Worm (Caenorhabditis elegans): ENCODE data around the gene vars-1.
A peak's percentile ranks its signal among the peaks of the same experiment; 100 is the strongest.

Gene vars-1

ce11 chrV:8016928-8017327 is 14.3 kb upstream of the vars-1 start, which contains the start of gene sptl-2:
Gene sptl-2, plus strand, starts transcription at chrV:8017207.
- TF ChIP-seq nhr-77 (tag; optimal IDR thresholded peaks at IDR 0.05) (no peak), sma-9 (GFP tag; optimal IDR thresholded peaks at IDR 0.05) (peak; percentile 16), sma-9 (tag; optimal IDR thresholded peaks at IDR 0.05) (no peak), aly-2 (tag; optimal IDR thresholded peaks at IDR 0.05) (no peak), fos-1 (tag; optimal IDR thresholded peaks at IDR 0.05) (peak; percentile 79), nhr-21 (tag; optimal IDR thresholded peaks at IDR 0.05) (no peak)

ce11 chrV:8017924-8018323 is 13.3 kb upstream of the vars-1 start:
- no peak for TF ChIP-seq unc-39 (tag; optimal IDR thresholded peaks at IDR 0.05)
- TF ChIP-seq snpc-4 (tag; optimal IDR thresholded peaks at IDR 0.05) = no peak
- TF ChIP-seq peb-1 (tag; optimal IDR thresholded peaks at IDR 0.05) = no peak
- TF ChIP-seq aly-2 (tag; optimal IDR thresholded peaks at IDR 0.05) = no peak
- TF ChIP-seq fos-1 (tag; optimal IDR thresholded peaks at IDR 0.05) = peak; percentile 97
- TF ChIP-seq sma-9 (GFP tag; optimal IDR thresholded peaks at IDR 0.05) = peak; percentile 49
- no peak for TF ChIP-seq sma-9 (tag; optimal IDR thresholded peaks at IDR 0.05)
- peak; percentile 11 for TF ChIP-seq gmeb-1 (tag; optimal IDR thresholded peaks at IDR 0.05)

ce11 chrV:8018919-8019318 is 12.3 kb upstream of the vars-1 start:
- TF ChIP-seq unc-62 (GFP tag; optimal IDR thresholded peaks at IDR 0.05) (no peak), lin-39 (tag; optimal IDR thresholded peaks at IDR 0.05) (no peak), fos-1 (tag; optimal IDR thresholded peaks at IDR 0.05) (peak; percentile 62), aly-2 (tag; optimal IDR thresholded peaks at IDR 0.05) (no peak)

- TF ChIP-seq nhr-129 (tag; optimal IDR thresholded peaks at IDR 0.05) (no peak), nhr-12 (tag; optimal IDR thresholded peaks at IDR 0.05) (no peak), aly-2 (tag; optimal IDR thresholded peaks at IDR 0.05) (no peak), ztf-1 (GFP tag; conservative IDR thresholded peaks at IDR 0.05) (no peak), lsy-2 (tag; optimal IDR thresholded peaks at IDR 0.05) (no peak), F13H6.1 (tag; optimal IDR thresholded peaks at IDR 0.05) (no peak), sma-9 (GFP tag; optimal IDR thresholded peaks at IDR 0.05) (peak; percentile 5), sma-9 (tag; optimal IDR thresholded peaks at IDR 0.05) (no peak), ztf-11 (tag; optimal IDR thresholded peaks at IDR 0.05) (no peak), Y55F3AM.14 (GFP tag; optimal IDR thresholded peaks at IDR 0.05) (no peak), unc-55 (GFP tag; optimal IDR thresholded peaks at IDR 0.05) (no peak), fos-1 (tag; optimal IDR thresholded peaks at IDR 0.05) (peak; percentile 50), nhr-10 (tag; optimal IDR thresholded peaks at IDR 0.05) (no peak)
Measured at ce11 chrV:8019783-8020182, 11.4 kb upstream of the vars-1 start.

- TF ChIP-seq egl-27 (tag; optimal IDR thresholded peaks at IDR 0.05) (no peak), Y55F3AM.14 (GFP tag; optimal IDR thresholded peaks at IDR 0.05) (no peak), sma-9 (GFP tag; optimal IDR thresholded peaks at IDR 0.05) (no peak), sma-9 (tag; optimal IDR thresholded peaks at IDR 0.05) (no peak)
Measured at ce11 chrV:8022040-8022439, 9.2 kb upstream of the vars-1 start, which contains the start of gene ech-3. Gene ech-3, plus strand, starts transcription at chrV:8022217.

- peak; percentile 62 for TF ChIP-seq R02D3.7 (tag; optimal IDR thresholded peaks at IDR 0.05)
- peak in 1 of 2 experiments; percentile 88 for TF ChIP-seq lsy-2 (tag; optimal IDR thresholded peaks at IDR 0.05)
- TF ChIP-seq peb-1 (tag; optimal IDR thresholded peaks at IDR 0.05) = no peak
- TF ChIP-seq Y55F3AM.14 (GFP tag; optimal IDR thresholded peaks at IDR 0.05) = no peak
- no peak for TF ChIP-seq nhr-21 (tag; optimal IDR thresholded peaks at IDR 0.05)
- TF ChIP-seq fos-1 (tag; optimal IDR thresholded peaks at IDR 0.05) = peak; percentile 0
Measured at ce11 chrV:8024752-8025151, 6.5 kb upstream of the vars-1 start, which contains the start of gene F43H9.3. Gene F43H9.3, minus strand, starts transcription at chrV:8024940.

- TF ChIP-seq lin-39 (tag; optimal IDR thresholded peaks at IDR 0.05) = no peak
- no peak for TF ChIP-seq unc-39 (tag; optimal IDR thresholded peaks at IDR 0.05)
- TF ChIP-seq C34F6.9 (tag; optimal IDR thresholded peaks at IDR 0.05) = no peak
- TF ChIP-seq snpc-4 (tag; optimal IDR thresholded peaks at IDR 0.05) = no peak
- no peak for TF ChIP-seq dmd-4 (tag; optimal IDR thresholded peaks at IDR 0.05)
- peak; percentile 13 for TF ChIP-seq nhr-6 (tag; optimal IDR thresholded peaks at IDR 0.05)
- TF ChIP-seq ztf-4 (tag; optimal IDR thresholded peaks at IDR 0.05) = no peak
- no peak for TF ChIP-seq nhr-237 (tag; optimal IDR thresholded peaks at IDR 0.05)
- TF ChIP-seq aly-2 (tag; optimal IDR thresholded peaks at IDR 0.05) = no peak
- TF ChIP-seq lsy-2 (tag; optimal IDR thresholded peaks at IDR 0.05) = no peak
- TF ChIP-seq Y55F3AM.14 (GFP tag; optimal IDR thresholded peaks at IDR 0.05) = no peak
- TF ChIP-seq ztf-11 (tag; optimal IDR thresholded peaks at IDR 0.05) = no peak
- no peak for TF ChIP-seq nhr-77 (tag; optimal IDR thresholded peaks at IDR 0.05)
- TF ChIP-seq fos-1 (tag; optimal IDR thresholded peaks at IDR 0.05) = no peak
- peak; percentile 77 for TF ChIP-seq sma-9 (GFP tag; optimal IDR thresholded peaks at IDR 0.05)
- no peak for TF ChIP-seq sma-9 (tag; optimal IDR thresholded peaks at IDR 0.05)
- TF ChIP-seq nhr-129 (tag; optimal IDR thresholded peaks at IDR 0.05) = peak; percentile 95
- TF ChIP-seq peb-1 (tag; optimal IDR thresholded peaks at IDR 0.05) = no peak
- TF ChIP-seq ZK546.5 (tag; optimal IDR thresholded peaks at IDR 0.05) = no peak
- no peak for TF ChIP-seq elt-1 (tag; optimal IDR thresholded peaks at IDR 0.05)
- TF ChIP-seq egl-27 (tag; optimal IDR thresholded peaks at IDR 0.05) = no peak
- peak; percentile 20 for TF ChIP-seq blmp-1 (tag; optimal IDR thresholded peaks at IDR 0.05; ENCODE audit: insufficient read depth)
- peak; percentile 42 for TF ChIP-seq nhr-21 (tag; optimal IDR thresholded peaks at IDR 0.05)
- no peak for TF ChIP-seq mab-5 (tag; optimal IDR thresholded peaks at IDR 0.05)
- TF ChIP-seq ceh-82 (tag; optimal IDR thresholded peaks at IDR 0.05) = no peak
- no peak for TF ChIP-seq sem-4 (tag; optimal IDR thresholded peaks at IDR 0.05)
- no peak for TF ChIP-seq nhr-11 (tag; optimal IDR thresholded peaks at IDR 0.05)
- TF ChIP-seq mbf-1 (tag; optimal IDR thresholded peaks at IDR 0.05) = no peak
- no peak for TF ChIP-seq lin-13 (GFP tag; optimal IDR thresholded peaks at IDR 0.05)
Measured at ce11 chrV:8025259-8025658, 6.0 kb upstream of the vars-1 start.

All from whole organism, L2 larva.